Worm (Caenorhabditis elegans): Measurements from ENCODE around the gene sph-1.
A peak's percentile ranks its signal among the peaks of the same experiment; 100 is the strongest.

sph-1 gene

ce11 chrIV:8113161-8113560, 20.2 kb downstream of the sph-1 start, which contains the start of gene Y42H9AR.1 (continued):
- no peak for TF ChIP-seq ceh-63 (GFP tag; optimal IDR thresholded peaks at IDR 0.05)
- TF ChIP-seq isw-1 (GFP tag; IDR thresholded peaks at IDR 0.05): no peak
- TF ChIP-seq ets-5 (GFP tag; IDR thresholded peaks at IDR 0.05): no peak
- no peak for TF ChIP-seq mab-9 (GFP tag; IDR thresholded peaks at IDR 0.05)
- TF ChIP-seq efl-1 (optimal IDR thresholded peaks at IDR 0.05): peak; percentile 18 to 40
- TF ChIP-seq efl-1 (GFP tag; optimal IDR thresholded peaks at IDR 0.05 in 1 of 2): peak; percentile 45 to 77
- no peak for TF ChIP-seq ceh-90 (tag; optimal IDR thresholded peaks at IDR 0.05)
- peak in 1 of 2 experiments; percentile 61 for TF ChIP-seq mdl-1 (tag; optimal IDR thresholded peaks at IDR 0.05)
- no peak for TF ChIP-seq lir-3 (tag; optimal IDR thresholded peaks at IDR 0.05; ENCODE audit: poor library complexity)
- TF ChIP-seq snpc-4 (tag; optimal IDR thresholded peaks at IDR 0.05): no peak
- no peak for TF ChIP-seq egl-27 (tag; optimal IDR thresholded peaks at IDR 0.05)
- TF ChIP-seq nhr-237 (tag; optimal IDR thresholded peaks at IDR 0.05): no peak
- no peak for TF ChIP-seq nhr-11 (tag; optimal IDR thresholded peaks at IDR 0.05)
- TF ChIP-seq mep-1 (tag; optimal IDR thresholded peaks at IDR 0.05): peak; percentile 38
- TF ChIP-seq unc-30 (tag; optimal IDR thresholded peaks at IDR 0.05): no peak
- no peak for TF ChIP-seq egl-13 (tag; optimal IDR thresholded peaks at IDR 0.05)
- TF ChIP-seq rnt-1 (tag; optimal IDR thresholded peaks at IDR 0.05): no peak
- TF ChIP-seq dpl-1 (GFP tag; optimal IDR thresholded peaks at IDR 0.05): peak in 2 of 3 experiments; percentile 12 to 46
- TF ChIP-seq nhr-90 (tag; optimal IDR thresholded peaks at IDR 0.05; ENCODE audit: poor library complexity): peak; percentile 0
- no peak for TF ChIP-seq C34B4.2 (tag; optimal IDR thresholded peaks at IDR 0.05)
- TF ChIP-seq lin-15B (tag; optimal IDR thresholded peaks at IDR 0.05): no peak
- no peak for TF ChIP-seq lin-13 (GFP tag; optimal IDR thresholded peaks at IDR 0.05)
- no peak for TF ChIP-seq swsn-7 (tag; optimal IDR thresholded peaks at IDR 0.05)
- peak; percentile 15 for TF ChIP-seq nhr-47 (tag; optimal IDR thresholded peaks at IDR 0.05)
- TF ChIP-seq fkh-8 (tag; optimal IDR thresholded peaks at IDR 0.05): no peak
- peak; percentile 11 for TF ChIP-seq blmp-1 (tag; optimal IDR thresholded peaks at IDR 0.05)
- no peak for TF ChIP-seq hlh-17 (GFP tag; optimal IDR thresholded peaks at IDR 0.05; ENCODE audit: borderline replicate concordance)
- peak; percentile 18 for TF ChIP-seq nhr-20 (tag; optimal IDR thresholded peaks at IDR 0.05)
- TF ChIP-seq mef-2 (tag; optimal IDR thresholded peaks at IDR 0.05): no peak
- TF ChIP-seq zag-1 (tag; optimal IDR thresholded peaks at IDR 0.05): no peak
- TF ChIP-seq pqm-1 (tag; optimal IDR thresholded peaks at IDR 0.05): no peak
- no peak for TF ChIP-seq lin-14 (GFP tag; optimal IDR thresholded peaks at IDR 0.05)
- TF ChIP-seq fkh-10 (GFP tag; optimal IDR thresholded peaks at IDR 0.05): no peak
- TF ChIP-seq sox-4 (tag; optimal IDR thresholded peaks at IDR 0.05): peak; percentile 16
- no peak for TF ChIP-seq elt-3 (tag; optimal IDR thresholded peaks at IDR 0.05)
- no peak for TF ChIP-seq jun-1 (tag; optimal IDR thresholded peaks at IDR 0.05)
- TF ChIP-seq irx-1 (tag; optimal IDR thresholded peaks at IDR 0.05): no peak
- no peak for TF ChIP-seq unc-62 (GFP tag; optimal IDR thresholded peaks at IDR 0.05)
- no peak for TF ChIP-seq nhr-19 (GFP tag; conservative IDR thresholded peaks at IDR 0.05)
- no peak for TF ChIP-seq ama-1 (optimal IDR thresholded peaks at IDR 0.05)
- no peak for TF ChIP-seq unc-86 (tag; optimal IDR thresholded peaks at IDR 0.05)
- TF ChIP-seq ceh-8 (GFP tag; optimal IDR thresholded peaks at IDR 0.05): no peak
- TF ChIP-seq C16A3.4 (tag; optimal IDR thresholded peaks at IDR 0.05): no peak
- no peak for TF ChIP-seq nhr-85 (tag)
- no peak for TF ChIP-seq lin-39 (tag; optimal IDR thresholded peaks at IDR 0.05)
- TF ChIP-seq sup-37 (GFP tag; optimal IDR thresholded peaks at IDR 0.05): no peak
- TF ChIP-seq nhr-71 (tag; optimal IDR thresholded peaks at IDR 0.05): no peak
